Fruit fly (Drosophila melanogaster) whole organism, pupa: ENCODE results near the gene CG42271.
A peak's percentile ranks its signal among the peaks of the same experiment; 100 is the strongest.

ENCODE experiments used
- CG10348 ChIP-seq: fragments of 200-800 bp; sonication (Bioruptor generic); IDR thresholded peaks from 2 replicates; pipeline ENCODE4 v1.3.6; 2022; ENCODE audit warnings: missing biosample characterization, missing genetic modification characterization
- CG12605 ChIP-seq: fragments of 200-800 bp; sonication (Bioruptor generic); IDR thresholded peaks from 2 replicates; pipeline ENCODE4 v1.3.6; 2022; ENCODE audit warnings: missing biosample characterization, missing genetic modification characterization
- CG13204 ChIP-seq: fragments of 200-800 bp; sonication (Bioruptor generic); optimal IDR thresholded peaks from 2 replicates; lab custom pipeline; 2018; ENCODE audit warnings: missing biosample characterization, mild to moderate bottlenecking, missing genetic modification characterization, moderate library complexity
- CG14655 ChIP-seq: fragments of 200-800 bp; sonication (Bioruptor generic); optimal IDR thresholded peaks from 3 replicates; lab custom pipeline; 2017; ENCODE audit warnings: mild to moderate bottlenecking, missing biosample characterization, missing genetic modification reagents, missing genetic modification characterization
- CG15710 ChIP-seq: fragments of 200-800 bp; sonication (Bioruptor generic); optimal IDR thresholded peaks from 2 replicates; lab custom pipeline; 2018; ENCODE audit warnings: missing biosample characterization, mild to moderate bottlenecking, missing genetic modification characterization, moderate library complexity
- CG17806 ChIP-seq: fragments of 200-800 bp; sonication (Bioruptor generic); optimal IDR thresholded peaks from 2 replicates; lab custom pipeline; 2018; ENCODE audit warnings: missing biosample characterization, mild to moderate bottlenecking, missing genetic modification characterization, moderate library complexity
- CG32121 ChIP-seq: fragments of 200-800 bp; sonication (Bioruptor generic); IDR thresholded peaks from 2 replicates; pipeline ENCODE4 v1.3.6; 2022; ENCODE audit warnings: missing biosample characterization, missing genetic modification characterization
- CG34367 ChIP-seq: fragments of 200-800 bp; sonication (Bioruptor generic); optimal IDR thresholded peaks from 2 replicates; lab custom pipeline; 2018; ENCODE audit warnings: missing biosample characterization, mild to moderate bottlenecking, missing genetic modification characterization
- CG4496 ChIP-seq: fragments of 200-800 bp; sonication (Bioruptor generic); IDR thresholded peaks from 3 replicates; pipeline ENCODE4 v1.3.6; 2022; ENCODE audit warnings: missing biosample characterization, missing genetic modification characterization
- CG8159 ChIP-seq: fragments of 200-800 bp; sonication (Bioruptor generic); optimal IDR thresholded peaks from 3 replicates; lab custom pipeline; 2018; ENCODE audit warnings: missing biosample characterization, mild to moderate bottlenecking, missing genetic modification characterization, moderate library complexity
- CG8301 ChIP-seq: fragments of 200-800 bp; sonication (Bioruptor generic); optimal IDR thresholded peaks from 2 replicates; lab custom pipeline; 2018; ENCODE audit warnings: missing biosample characterization, mild to moderate bottlenecking, missing genetic modification characterization
- CG9948 ChIP-seq: fragments of 200-800 bp; sonication (Bioruptor generic); optimal IDR thresholded peaks from 2 replicates; lab custom pipeline; 2018; ENCODE audit warnings: missing biosample characterization, mild to moderate bottlenecking, missing genetic modification characterization, moderate library complexity
- D1 ChIP-seq: fragments of 200-800 bp; sonication (Bioruptor generic); optimal IDR thresholded peaks from 2 replicates; lab custom pipeline; 2018; ENCODE audit warnings: missing biosample characterization, mild to moderate bottlenecking, missing genetic modification characterization, moderate library complexity
- EcR ChIP-seq: fragments of 200-800 bp; sonication (Bioruptor generic); optimal IDR thresholded peaks from 3 replicates; lab custom pipeline; 2019; ENCODE audit warnings: missing biosample characterization, missing genetic modification characterization, mild to moderate bottlenecking, moderate library complexity, missing genetic modification reagents
- Ets98B ChIP-seq: fragments of 200-800 bp; sonication (Bioruptor generic); IDR thresholded peaks from 2 replicates; pipeline ENCODE4 v1.3.6; 2022; ENCODE audit warnings: missing biosample characterization, missing genetic modification characterization
- Pif1A ChIP-seq: fragments of 200-800 bp; sonication (Bioruptor generic); optimal IDR thresholded peaks from 3 replicates; lab custom pipeline; 2016; ENCODE audit warnings: missing biosample characterization, missing genetic modification characterization
- Pif1B ChIP-seq: fragments of 200-800 bp; sonication (Bioruptor generic); optimal IDR thresholded peaks from 3 replicates; lab custom pipeline; 2016; ENCODE audit warnings: missing biosample characterization, missing genetic modification characterization
- Snoo ChIP-seq: fragments of 200-800 bp; sonication (Bioruptor generic); optimal IDR thresholded peaks from 3 replicates; lab custom pipeline; 2017; ENCODE audit warnings: missing biosample characterization, mild to moderate bottlenecking, missing genetic modification characterization, inconsistent platforms
- fd96Ca ChIP-seq: fragments of 200-800 bp; sonication (Bioruptor generic); IDR thresholded peaks from 3 replicates; pipeline ENCODE4 v1.3.6; 2022; ENCODE audit warnings: missing biosample characterization, missing genetic modification characterization
- gl ChIP-seq: fragments of 200-800 bp; sonication (Bioruptor generic); optimal IDR thresholded peaks from 2 replicates; lab custom pipeline; 2018; ENCODE audit warnings: missing biosample characterization, mild to moderate bottlenecking, missing genetic modification characterization
- rn ChIP-seq: fragments of 200-800 bp; sonication (Bioruptor generic); IDR thresholded peaks from 2 replicates; pipeline ENCODE4 v1.3.6; 2022; ENCODE audit warnings: missing biosample characterization, missing genetic modification characterization

CG42271 gene

dm6 chrX:14225665-14226064 lies 8.2 kb downstream of the CG42271 start, which contains the start of gene CG11674:
CG11674 (minus strand) TSS chrX:14225879.
- no peak for TF ChIP-seq rn (GFP tag; lab: Robert Waterston, UW)

dm6 chrX:14221995-14222394 lies 11.9 kb downstream of the CG42271 start:
- TF ChIP-seq CG15710 (tag; lab: Kevin White, UChicago) (no peak), CG8301 (tag; lab: Kevin White, UChicago) (no peak), CG10348 (GFP tag; lab: Robert Waterston, UW) (no peak), CG9948 (tag; lab: Kevin White, UChicago) (no peak), CG34367 (tag; lab: Kevin White, UChicago) (no peak), CG17806 (no peak), rn (GFP tag; lab: Robert Waterston, UW) (no peak), fd96Ca (no peak), CG32121 (no peak), Ets98B (no peak), CG4496 (no peak), EcR (GFP tag; lab: Kevin White, UChicago) (no peak), CG13204 (no peak), Pif1A (GFP tag; lab: Kevin White, UChicago) (no peak), Snoo (tag; lab: Kevin White, UChicago) (no peak), gl (tag; lab: Kevin White, UChicago) (no peak), Pif1B (GFP tag; lab: Kevin White, UChicago) (no peak), CG8159 (tag; lab: Kevin White, UChicago) (no peak), D1 (no peak)

dm6 chrX:14221182-14221581 lies 12.7 kb downstream of the CG42271 start:
- TF ChIP-seq CG9948 (tag; lab: Kevin White, UChicago) (no peak), CG13204 (peak; percentile 7), Pif1B (GFP tag; lab: Kevin White, UChicago) (no peak), CG14655 (GFP tag; lab: Kevin White, UChicago) (no peak), Ets98B (no peak), D1 (no peak), Snoo (tag; lab: Kevin White, UChicago) (no peak)

dm6 chrX:14218045-14218483 lies 15.8 kb downstream of the CG42271 start:
- TF ChIP-seq CG8159 (tag; lab: Kevin White, UChicago) (peak; percentile 98), Pif1A (GFP tag; lab: Kevin White, UChicago) (peak; percentile 94), EcR (GFP tag; lab: Kevin White, UChicago) (peak; percentile 93), Snoo (tag; lab: Kevin White, UChicago) (peak; percentile 97), fd96Ca (peak; percentile 86), CG9948 (tag; lab: Kevin White, UChicago) (peak; percentile 97), CG14655 (GFP tag; lab: Kevin White, UChicago) (peak; percentile 95), CG15710 (tag; lab: Kevin White, UChicago) (peak; percentile 98), Pif1B (GFP tag; lab: Kevin White, UChicago) (peak; percentile 91), rn (GFP tag; lab: Robert Waterston, UW) (peak; percentile 92), CG32121 (peak; percentile 95), gl (tag; lab: Kevin White, UChicago) (peak; percentile 92), CG4496 (peak; percentile 97), CG13204 (peak; percentile 93), CG12605 (peak; percentile 96), Ets98B (peak; percentile 94), CG10348 (GFP tag; lab: Robert Waterston, UW) (peak; percentile 59; the same call in 1 of the 2 replicates), CG34367 (tag; lab: Kevin White, UChicago) (peak; percentile 97), D1 (peak; percentile 95), CG17806 (peak; percentile 98), CG8301 (tag; lab: Kevin White, UChicago) (peak; percentile 93)

- 0 out of 3 replicates have a peak, but pooled peaks have one; percentile 7 for TF ChIP-seq CG4496
- peak; percentile 16 for TF ChIP-seq CG8301 (tag; lab: Kevin White, UChicago)
- no peak for TF ChIP-seq CG15710 (tag; lab: Kevin White, UChicago)
- TF ChIP-seq rn (GFP tag; lab: Robert Waterston, UW) = no peak
- no peak for TF ChIP-seq CG34367 (tag; lab: Kevin White, UChicago)
- TF ChIP-seq CG32121 = no peak
- no peak for TF ChIP-seq Snoo (tag; lab: Kevin White, UChicago)
- TF ChIP-seq CG12605 = no peak
- TF ChIP-seq, all 21 proteins: peak for 2
These were observed 17.0 kb downstream of the CG42271 start for dm6 chrX:14216844-14217243.

- TF ChIP-seq CG32121 = peak; percentile 51
- no peak; the same call in 2 of the 3 replicates for TF ChIP-seq fd96Ca
- TF ChIP-seq CG8301 (tag; lab: Kevin White, UChicago) = peak; percentile 31
- TF ChIP-seq CG13204 = no peak
- peak; percentile 27; the same call in 1 of the 2 replicates for TF ChIP-seq CG12605
- TF ChIP-seq CG14655 (GFP tag; lab: Kevin White, UChicago) = peak; percentile 43
- peak; percentile 6 for TF ChIP-seq CG15710 (tag; lab: Kevin White, UChicago)
- 0 out of 3 replicates have a peak, but pooled peaks have one; percentile 21 for TF ChIP-seq CG4496
- peak; percentile 31; the same call in 1 of the 2 replicates for TF ChIP-seq Ets98B
- TF ChIP-seq, all 21 proteins: peak for 7
These were observed 18.0 kb downstream of the CG42271 start for dm6 chrX:14215834-14216233.
